Worm (Caenorhabditis elegans): Measurements from ENCODE around the gene srxa-18.

srxa-18 gene

DNA sequence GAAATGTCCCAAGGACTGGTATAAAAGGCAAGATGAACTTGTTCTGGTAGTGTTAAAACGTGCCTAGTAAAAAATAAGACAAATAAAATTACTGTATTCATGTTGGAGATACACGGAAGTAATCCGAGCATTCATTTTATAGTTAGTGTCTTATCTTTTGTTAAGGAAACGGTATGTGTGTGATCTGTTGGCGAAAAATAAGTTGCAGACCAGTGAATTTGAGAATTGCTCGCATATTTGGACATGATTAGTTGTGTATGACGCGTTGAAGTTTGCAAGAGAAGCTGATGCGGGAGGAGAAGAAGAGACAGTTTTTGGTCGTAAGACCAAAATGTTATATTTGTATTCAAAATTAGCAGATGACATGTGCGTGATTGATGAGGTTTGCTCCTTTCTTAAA lies 18.9 kb downstream of the srxa-18 start, which contains the start of gene C08B6.14:
TSS of gene C08B6.14 (minus strand) at position 101 of the 400 bp plus-strand sequence.
- TF ChIP-seq pag-3 (tag; optimal IDR thresholded peaks at IDR 0.05; ENCODE audit: borderline replicate concordance) (no peak), che-1 (tag; optimal IDR thresholded peaks at IDR 0.05) (no peak), ceh-31 (tag; optimal IDR thresholded peaks at IDR 0.05) (no peak), ahr-1 (tag; optimal IDR thresholded peaks at IDR 0.05) (no peak), lim-6 (tag; optimal IDR thresholded peaks at IDR 0.05) (no peak), nhr-232 (tag; optimal IDR thresholded peaks at IDR 0.05) (no peak), ceh-18 (tag; optimal IDR thresholded peaks at IDR 0.05) (no peak), ets-4 (tag; optimal IDR thresholded peaks at IDR 0.05) (no peak), Y22D7AL.16 (tag; optimal IDR thresholded peaks at IDR 0.05) (no peak), sox-2 (GFP tag; IDR thresholded peaks at IDR 0.05) (no peak), hlh-6 (tag; optimal IDR thresholded peaks at IDR 0.05) (no peak), npax-4 (tag; optimal IDR thresholded peaks at IDR 0.05) (no peak), tbx-7 (tag; optimal IDR thresholded peaks at IDR 0.05) (no peak), sox-4 (tag; optimal IDR thresholded peaks at IDR 0.05) (no peak), elt-4 (tag; optimal IDR thresholded peaks at IDR 0.05) (no peak)

DNA sequence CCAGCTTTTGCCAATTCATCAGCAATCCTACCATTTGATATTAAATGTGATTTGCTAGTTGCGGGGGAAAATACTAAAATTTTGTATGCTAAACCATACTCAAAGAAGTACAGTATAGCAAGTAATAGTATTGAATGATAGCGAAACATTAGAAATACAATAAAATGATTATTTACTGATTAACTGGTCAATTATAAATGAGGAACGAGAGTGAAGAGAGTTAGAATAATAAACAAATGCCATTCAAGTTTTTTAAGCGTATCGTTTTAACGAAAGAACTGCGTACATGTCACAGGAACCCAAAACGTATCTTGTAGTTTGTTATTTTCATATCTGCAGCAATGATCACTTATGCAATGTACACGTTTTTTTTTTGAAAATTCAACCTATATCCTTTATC lies 22.4 kb downstream of the srxa-18 start, which contains the start of gene ugt-47:
TSS of gene ugt-47 (minus strand) at position 169 of the 400 bp plus-strand sequence.
- TF ChIP-seq odd-2 (tag; optimal IDR thresholded peaks at IDR 0.05) (no peak), nfya-1 (tag; optimal IDR thresholded peaks at IDR 0.05) (no peak), F13H6.1 (tag; optimal IDR thresholded peaks at IDR 0.05) (no peak), hlh-8 (tag; optimal IDR thresholded peaks at IDR 0.05) (no peak), nhr-232 (tag; optimal IDR thresholded peaks at IDR 0.05) (no peak), hlh-30 (tag; optimal IDR thresholded peaks at IDR 0.05; ENCODE audit: insufficient read depth) (no peak), dmd-4 (tag; optimal IDR thresholded peaks at IDR 0.05; ENCODE audit: borderline replicate concordance) (no peak), ahr-1 (tag; optimal IDR thresholded peaks at IDR 0.05) (no peak), K02D7.2 (tag; optimal IDR thresholded peaks at IDR 0.05) (no peak), sox-2 (GFP tag; IDR thresholded peaks at IDR 0.05) (no peak), sox-4 (tag; optimal IDR thresholded peaks at IDR 0.05) (no peak)

DNA sequence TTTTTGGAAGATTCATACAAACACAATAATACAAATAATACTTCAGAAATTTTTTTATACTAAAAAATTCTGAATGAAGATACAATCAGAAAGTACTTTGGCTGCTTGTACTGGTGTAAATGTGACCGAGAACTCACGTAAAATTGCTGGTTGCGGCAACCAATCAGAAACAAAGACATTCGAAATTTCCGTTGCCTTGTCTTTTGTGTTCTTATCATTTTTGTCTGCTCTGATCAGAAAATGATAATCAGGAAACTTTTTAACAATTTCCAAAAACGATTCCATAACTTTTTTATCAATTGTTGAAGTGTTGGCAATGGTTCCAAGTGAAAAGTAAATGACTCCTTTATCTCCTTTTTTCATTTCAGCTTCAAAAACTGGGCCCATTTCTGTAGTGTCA lies 23.9 kb downstream of the srxa-18 start:
- no peak for TF ChIP-seq dve-1 (tag; optimal IDR thresholded peaks at IDR 0.05)
- no peak for TF ChIP-seq ceh-22 (tag; optimal IDR thresholded peaks at IDR 0.05)
- TF ChIP-seq elt-2 (tag; optimal IDR thresholded peaks at IDR 0.05): peak; percentile 17
- no peak for TF ChIP-seq che-1 (tag; optimal IDR thresholded peaks at IDR 0.05)

DNA sequence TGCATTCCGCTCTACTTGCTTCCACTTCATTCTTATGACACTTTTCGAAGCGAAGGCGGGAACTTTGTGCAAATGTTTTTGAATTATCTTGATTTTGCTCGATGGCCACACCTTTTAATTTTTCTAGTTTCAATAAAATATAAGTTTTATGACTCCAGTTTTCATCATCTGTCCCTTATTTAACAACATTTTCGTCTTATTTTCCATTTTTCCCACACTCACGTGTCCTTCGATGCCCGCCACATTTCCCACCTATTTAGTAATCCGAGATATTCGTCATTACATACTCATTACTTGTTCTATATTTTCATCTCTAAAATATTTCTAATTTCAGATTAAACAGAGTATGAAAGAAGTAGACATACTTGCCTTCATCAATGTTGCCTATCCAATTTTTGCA lies 26.4 kb downstream of the srxa-18 start, which contains the start of gene srd-49:
TSS of gene srd-49 (plus strand) at position 301 of the 400 bp plus-strand sequence.
- TF ChIP-seq ceh-30 (tag; optimal IDR thresholded peaks at IDR 0.05) (no peak), ceh-24 (tag; optimal IDR thresholded peaks at IDR 0.05) (no peak), ref-2 (tag; optimal IDR thresholded peaks at IDR 0.05) (no peak), fkh-10 (GFP tag; optimal IDR thresholded peaks at IDR 0.05) (no peak), elt-2 (tag; optimal IDR thresholded peaks at IDR 0.05) (no peak), ceh-6 (GFP tag; optimal IDR thresholded peaks at IDR 0.05) (no peak), ceh-19 (GFP tag; optimal IDR thresholded peaks at IDR 0.05) (no peak), ceh-18 (tag; optimal IDR thresholded peaks at IDR 0.05) (no peak), sox-4 (tag; optimal IDR thresholded peaks at IDR 0.05) (no peak), pha-2 (tag; optimal IDR thresholded peaks at IDR 0.05) (no peak), hlh-13 (GFP tag; optimal IDR thresholded peaks at IDR 0.05) (no peak)

DNA sequence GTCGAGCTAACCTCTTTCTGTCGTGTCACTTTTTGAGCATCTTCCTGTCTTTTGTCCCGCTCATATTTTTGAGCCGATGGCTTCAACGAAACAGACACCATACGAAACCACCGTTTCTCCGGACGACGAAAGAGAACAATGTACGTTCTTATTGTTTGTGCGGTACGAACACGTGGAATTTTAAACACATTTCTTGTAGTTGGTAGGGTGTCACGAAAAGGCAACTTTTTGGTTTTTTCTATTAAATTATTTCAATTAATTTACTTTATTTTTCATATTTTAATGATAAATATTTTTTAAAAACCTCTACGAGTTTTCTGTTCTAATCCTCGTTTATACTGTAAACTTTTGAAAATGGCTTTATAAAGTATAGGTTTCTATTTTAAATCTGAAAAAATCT lies 29.6 kb downstream of the srxa-18 start, which contains the start of gene R04B5.11:
TSS of gene R04B5.11 (minus strand) at position 101 of the 400 bp plus-strand sequence.
- TF ChIP-seq lin-11 (tag; optimal IDR thresholded peaks at IDR 0.05) (no peak), npax-4 (tag; optimal IDR thresholded peaks at IDR 0.05) (no peak), eyg-1 (tag; optimal IDR thresholded peaks at IDR 0.05) (no peak), unc-86 (tag; optimal IDR thresholded peaks at IDR 0.05) (no peak), ceh-18 (tag; optimal IDR thresholded peaks at IDR 0.05) (no peak), pros-1 (tag; optimal IDR thresholded peaks at IDR 0.05) (no peak), ceh-45 (GFP tag; IDR thresholded peaks at IDR 0.05) (no peak), ceh-22 (tag; optimal IDR thresholded peaks at IDR 0.05) (no peak), pha-2 (tag; optimal IDR thresholded peaks at IDR 0.05) (no peak), fkh-6 (tag; optimal IDR thresholded peaks at IDR 0.05) (no peak), madf-2 (tag; optimal IDR thresholded peaks at IDR 0.05) (no peak), sdc-2 (tag; optimal IDR thresholded peaks at IDR 0.05) (no peak), nhr-232 (tag; optimal IDR thresholded peaks at IDR 0.05) (no peak), gmeb-2 (tag; optimal IDR thresholded peaks at IDR 0.05) (no peak), sox-2 (GFP tag; IDR thresholded peaks at IDR 0.05) (no peak), pha-4 (tag; optimal IDR thresholded peaks at IDR 0.05) (no peak), tbx-7 (tag; optimal IDR thresholded peaks at IDR 0.05) (no peak)

All from whole organism, late embryonic.